Fruit fly (Drosophila melanogaster) whole organism, adult: ENCODE data around the gene PK2-R2.

Source experiments
- Crg-1 ChIP-seq: fragments of 200-800 bp; sonication (Bioruptor generic); optimal IDR thresholded peaks from 2 replicates; lab custom pipeline; 2016; ENCODE audit warnings: missing biosample characterization, missing genetic modification characterization
- tj ChIP-seq: fragments of 200-800 bp; sonication (Bioruptor generic); optimal IDR thresholded peaks from 3 replicates; lab custom pipeline; 2017; ENCODE audit warnings: missing biosample characterization, mild to moderate bottlenecking, missing genetic modification characterization, moderate library complexity
- toe ChIP-seq: fragments of 200-800 bp; sonication (Bioruptor generic); optimal IDR thresholded peaks from 2 replicates; lab custom pipeline; 2016; ENCODE audit warnings: missing biosample characterization, missing genetic modification characterization

dm6 chr3R:13363347-13363994, 29.5 kb upstream of the PK2-R2 start:
- no peak for TF ChIP-seq toe (GFP tag; lab: Kevin White, UChicago)
- TF ChIP-seq tj (GFP tag; lab: Kevin White, UChicago): no peak
- TF ChIP-seq Crg-1 (GFP tag; lab: Kevin White, UChicago): no peak
